Worm (Caenorhabditis elegans) whole organism, L4/young adult: ENCODE results near the gene tag-234.

Source experiments
- W03F9.2 ChIP-seq: fragments of 150-350 bp; optimal IDR thresholded peaks from 2 replicates; lab custom pipeline; 2014; ENCODE audit warnings: missing biosample characterization, missing genetic modification characterization
- dao-5 ChIP-seq: sonication (generic microtip); optimal IDR thresholded peaks from 2 replicates; lab custom pipeline; 2016; ENCODE audit warnings: missing genotype, missing genetic modification characterization, moderate library complexity, missing compliant biosample characterization
- him-1 ChIP-seq: sonication (generic microtip); optimal IDR thresholded peaks from 2 replicates; lab custom pipeline; 2016; ENCODE audit warnings: missing genotype, missing genetic modification reagents, missing genetic modification characterization, missing compliant biosample characterization

DNA sequence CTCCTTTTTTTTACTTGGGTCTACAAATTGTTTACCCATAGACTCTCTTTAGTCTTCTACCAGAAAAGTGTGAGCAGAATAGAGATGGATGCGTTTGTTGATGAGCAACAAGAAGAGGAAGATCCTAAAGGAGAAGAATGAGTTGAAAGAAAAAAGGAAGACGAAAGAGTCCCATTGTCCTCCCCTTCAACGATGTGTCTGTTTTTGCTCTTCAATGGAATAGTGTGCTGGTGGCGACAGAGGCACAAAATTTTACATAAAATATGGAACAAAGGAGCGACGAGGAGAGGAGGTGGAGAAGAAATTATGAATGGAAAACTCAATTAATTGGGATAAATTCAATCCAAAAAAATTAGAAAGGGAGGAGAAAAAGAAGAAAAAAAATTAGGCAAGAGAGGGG lies 3.4 kb upstream of the tag-234 start:
- TF ChIP-seq W03F9.2 (tag; lab: Kevin White, UChicago) (no peak), him-1 (tag; lab: Kevin White, UChicago) (no peak), dao-5 (no peak)
